Worm (Caenorhabditis elegans) whole organism, L4/young adult: ENCODE results near the gene ttr-48.

ENCODE experiments used
- W03F9.2 ChIP-seq: fragments of 150-350 bp; optimal IDR thresholded peaks from 2 replicates; lab custom pipeline; 2014; ENCODE audit warnings: missing biosample characterization, missing genetic modification characterization
- him-1 ChIP-seq: sonication (generic microtip); optimal IDR thresholded peaks from 2 replicates; lab custom pipeline; 2016; ENCODE audit warnings: missing genotype, missing genetic modification reagents, missing genetic modification characterization, missing compliant biosample characterization

DNA sequence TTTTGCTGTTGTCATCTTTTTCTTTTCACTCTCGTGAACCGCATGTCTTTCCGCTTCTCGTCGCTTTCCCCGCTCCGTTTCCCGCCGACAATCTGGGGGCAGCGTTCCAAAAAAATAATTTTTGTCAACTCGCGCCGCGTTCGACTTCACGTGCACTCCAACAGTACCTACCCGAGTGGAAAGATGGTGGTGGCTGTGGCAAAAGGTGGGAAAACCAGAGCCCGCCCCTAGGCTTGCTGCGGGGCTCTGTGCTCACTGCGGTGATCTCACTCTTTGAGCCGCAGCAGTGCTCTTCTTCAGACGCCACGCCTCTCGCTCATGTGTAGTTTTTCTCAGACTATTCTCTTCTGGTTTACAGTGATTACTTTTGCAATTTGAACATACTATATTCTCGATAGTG is 45.3 kb upstream of the ttr-48 start:
- TF ChIP-seq W03F9.2 (tag; lab: Kevin White, UChicago), result no peak
- no peak for TF ChIP-seq him-1 (tag; lab: Kevin White, UChicago)
